Fruit fly (Drosophila melanogaster) whole organism, adult: ENCODE data around the gene slp1.

Source experiments
- CG11617 ChIP-seq: fragments of 200-800 bp; sonication (Bioruptor generic); optimal IDR thresholded peaks from 2 replicates; lab custom pipeline; 2017; ENCODE audit warnings: mild to moderate bottlenecking, missing biosample characterization, missing genetic modification reagents, missing genetic modification characterization
- CG12768 ChIP-seq: fragments of 200-800 bp; sonication (Bioruptor generic); optimal IDR thresholded peaks from 2 replicates; lab custom pipeline; 2017; ENCODE audit warnings: missing biosample characterization, missing genetic modification characterization, mild to moderate bottlenecking, moderate library complexity, missing genetic modification reagents
- CG14711 ChIP-seq: fragments of 200-800 bp; sonication (Bioruptor generic); optimal IDR thresholded peaks from 2 replicates; lab custom pipeline; 2018; ENCODE audit warnings: missing biosample characterization, mild to moderate bottlenecking, missing genetic modification characterization, moderate library complexity
- CG33017 ChIP-seq: fragments of 200-800 bp; sonication (Bioruptor generic); optimal IDR thresholded peaks from 2 replicates; lab custom pipeline; 2018; ENCODE audit warnings: missing biosample characterization, mild to moderate bottlenecking, missing genetic modification characterization, moderate library complexity
- CG5204 ChIP-seq: fragments of 200-800 bp; sonication (Bioruptor generic); optimal IDR thresholded peaks from 2 replicates; lab custom pipeline; 2016; ENCODE audit warnings: missing biosample characterization, missing genetic modification characterization
- CG7045 ChIP-seq: fragments of 200-800 bp; sonication (Bioruptor generic); optimal IDR thresholded peaks from 2 replicates; lab custom pipeline; 2017; ENCODE audit warnings: missing biosample characterization, mild to moderate bottlenecking, missing genetic modification characterization
- Clk ChIP-seq: fragments of 200-800 bp; sonication (Bioruptor generic); optimal IDR thresholded peaks from 2 replicates; lab custom pipeline; 2017; ENCODE audit warnings: missing biosample characterization, missing genetic modification characterization
- Crg-1 ChIP-seq: fragments of 200-800 bp; sonication (Bioruptor generic); optimal IDR thresholded peaks from 2 replicates; lab custom pipeline; 2016; ENCODE audit warnings: missing biosample characterization, missing genetic modification characterization
- Mnt ChIP-seq: fragments of 200-800 bp; sonication (Bioruptor generic); optimal IDR thresholded peaks from 2 replicates; lab custom pipeline; 2016; ENCODE audit warnings: missing biosample characterization, mild to moderate bottlenecking, missing genetic modification characterization
- bab1 ChIP-seq: fragments of 200-800 bp; sonication (Bioruptor generic); optimal IDR thresholded peaks from 3 replicates; lab custom pipeline; 2019; ENCODE audit warnings: missing biosample characterization, mild to moderate bottlenecking, missing genetic modification characterization, moderate library complexity
- cic ChIP-seq: fragments of 200-800 bp; sonication (Bioruptor generic); optimal IDR thresholded peaks from 2 replicates; lab custom pipeline; 2017; ENCODE audit warnings: missing biosample characterization, mild to moderate bottlenecking, missing genetic modification characterization, moderate library complexity
- cnc ChIP-seq, 2 experiments: fragments of >200 bp; optimal IDR thresholded peaks; 2 replicates each; lab custom pipeline; 2017
- kay ChIP-seq: fragments of 200-800 bp; sonication (Bioruptor generic); peaks from one replicate; lab custom pipeline; 2016; ENCODE audit warnings: missing biosample characterization, missing genetic modification characterization, borderline replicate concordance
- pad ChIP-seq: fragments of 200-800 bp; sonication (Bioruptor generic); optimal IDR thresholded peaks from 3 replicates; lab custom pipeline; 2017; ENCODE audit warnings: missing biosample characterization, missing genetic modification characterization, mild to moderate bottlenecking, moderate library complexity, missing genetic modification reagents

DNA sequence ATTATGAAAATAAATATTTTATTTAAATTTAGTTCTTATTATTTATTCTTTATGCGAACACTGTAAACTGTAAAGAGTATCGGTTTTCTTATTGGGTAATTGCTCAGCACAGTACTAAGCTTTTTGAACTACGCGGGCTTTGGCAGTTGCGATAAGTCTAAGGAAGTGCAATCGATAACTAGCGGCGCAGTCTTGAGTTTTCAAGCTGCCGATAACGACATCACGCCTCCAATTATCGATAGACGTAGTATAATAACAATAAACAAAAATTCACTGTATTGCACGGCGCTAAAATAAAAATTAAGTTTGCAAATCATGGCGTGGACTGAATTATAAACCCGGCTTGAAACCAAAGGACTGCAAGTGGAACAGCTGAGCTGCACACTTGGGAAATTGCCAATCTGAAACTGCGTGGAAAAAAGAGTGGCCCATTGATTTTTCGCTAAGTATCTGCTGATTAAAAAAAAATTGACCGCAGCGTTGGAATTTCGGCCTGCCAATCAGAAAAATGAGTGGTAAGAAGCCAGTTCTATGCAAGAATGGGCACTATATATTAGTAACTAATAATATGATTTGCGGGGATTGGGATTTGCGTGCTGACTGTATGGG, 42.1 kb downstream of the slp1 start, which contains the start of gene Cep97:
- TF ChIP-seq cnc (optimal IDR thresholded peaks at IDR 0.05; lab: Kevin White, UChicago) (no peak), CG5204 (no peak), CG12768 (GFP tag; lab: Kevin White, UChicago) (no peak), pad (GFP tag; lab: Kevin White, UChicago) (no peak), CG14711 (tag; lab: Kevin White, UChicago) (no peak), Mnt (GFP tag; lab: Kevin White, UChicago) (no peak), cic (GFP tag; lab: Kevin White, UChicago) (no peak), Crg-1 (GFP tag; lab: Kevin White, UChicago) (no peak), CG11617 (GFP tag; lab: Kevin White, UChicago) (no peak), CG7045 (GFP tag; lab: Kevin White, UChicago) (no peak), CG33017 (tag; lab: Kevin White, UChicago) (no peak), Clk (GFP tag; lab: Kevin White, UChicago) (no peak), kay (GFP tag; lab: Kevin White, UChicago) (no peak), bab1 (no peak)
